Fruit fly (Drosophila melanogaster) whole organism, embryonic: Measurements from ENCODE around the gene sna.
A peak's percentile ranks its signal among the peaks of the same experiment; 100 is the strongest.

Experiments
- B-H1 ChIP-seq: fragments of 200-800 bp; sonication (Bioruptor generic); IDR thresholded peaks from 3 replicates; pipeline ENCODE4 v1.3.6; 2022; ENCODE audit warnings: missing biosample characterization, missing genetic modification characterization
- CG10959 ChIP-seq: fragments of 200-800 bp; sonication (Bioruptor generic); IDR thresholded peaks from 2 replicates; pipeline ENCODE4 v1.3.6; 2022; ENCODE audit warnings: missing biosample characterization, missing genetic modification characterization
- CG11560 ChIP-seq: fragments of 200-800 bp; sonication (Bioruptor generic); IDR thresholded peaks from 3 replicates; pipeline ENCODE4 v1.3.6; 2022; ENCODE audit warnings: missing biosample characterization, missing genetic modification characterization
- CG11695 ChIP-seq: fragments of 200-800 bp; sonication (Bioruptor generic); IDR thresholded peaks from 3 replicates; pipeline ENCODE4 v1.3.6; 2022; ENCODE audit warnings: missing biosample characterization, missing genetic modification characterization
- CG11723 ChIP-seq: fragments of 200-800 bp; sonication (Bioruptor generic); optimal IDR thresholded peaks from 2 replicates; lab custom pipeline; 2017; ENCODE audit warnings: missing biosample characterization, mild to moderate bottlenecking, missing genetic modification characterization
- CG15011 ChIP-seq: fragments of 200-800 bp; sonication (Bioruptor generic); optimal IDR thresholded peaks from 3 replicates; lab custom pipeline; 2018; ENCODE audit warnings: missing biosample characterization, mild to moderate bottlenecking, missing genetic modification characterization
- CG17568 ChIP-seq: fragments of 200-800 bp; sonication (Bioruptor generic); optimal IDR thresholded peaks from 2 replicates; lab custom pipeline; 2018; ENCODE audit warnings: missing biosample characterization, mild to moderate bottlenecking, missing genetic modification characterization, moderate library complexity
- CG17829 ChIP-seq: fragments of 200-800 bp; optimal IDR thresholded peaks from 2 replicates; lab custom pipeline; 2019; ENCODE audit warnings: missing biosample characterization, mild to moderate bottlenecking, missing genetic modification characterization, moderate library complexity
- CG2129 ChIP-seq: fragments of 200-800 bp; sonication (Bioruptor generic); IDR thresholded peaks from 2 replicates; pipeline ENCODE4 v1.3.6; 2022; ENCODE audit warnings: missing biosample characterization, missing genetic modification characterization; ENCODE audit not compliant: partially characterized antibody
- CG2712 ChIP-seq: fragments of 200-800 bp; optimal IDR thresholded peaks from 3 replicates; lab custom pipeline; 2019; ENCODE audit warnings: missing biosample characterization, mild to moderate bottlenecking, missing genetic modification characterization, moderate library complexity
- CG34376 ChIP-seq: fragments of 200-800 bp; sonication (Bioruptor generic); optimal IDR thresholded peaks from 2 replicates; lab custom pipeline; 2018; ENCODE audit warnings: missing biosample characterization, mild to moderate bottlenecking, missing genetic modification characterization
- CG43689 ChIP-seq: fragments of 200-800 bp; sonication (Bioruptor generic); IDR thresholded peaks from 2 replicates; pipeline ENCODE4 v1.3.6; 2022; ENCODE audit warnings: missing biosample characterization, missing genetic modification characterization
- CG4820 ChIP-seq: fragments of 200-800 bp; sonication (Bioruptor generic); optimal IDR thresholded peaks from 3 replicates; lab custom pipeline; 2016; ENCODE audit warnings: missing biosample characterization, missing genetic modification characterization
- CG6654 ChIP-seq: fragments of 200-800 bp; sonication (Bioruptor generic); optimal IDR thresholded peaks from 2 replicates; lab custom pipeline; 2017; ENCODE audit warnings: missing biosample characterization, mild to moderate bottlenecking, missing genetic modification characterization
- CG6683 ChIP-seq: fragments of 200-800 bp; sonication (Bioruptor generic); optimal IDR thresholded peaks from 2 replicates; lab custom pipeline; 2017; ENCODE audit warnings: missing biosample characterization, mild to moderate bottlenecking, missing genetic modification characterization, missing genetic modification reagents
- Camta ChIP-seq: fragments of 200-800 bp; sonication (Bioruptor generic); optimal IDR thresholded peaks from 2 replicates; lab custom pipeline; 2016; ENCODE audit warnings: missing biosample characterization, missing genetic modification characterization
- CkIIα-i1 ChIP-seq: fragments of 200-800 bp; sonication (Bioruptor generic); IDR thresholded peaks from 2 replicates; pipeline ENCODE4 v1.3.6; 2022; ENCODE audit warnings: missing biosample characterization, missing genetic modification characterization
- Doc2 ChIP-seq: fragments of 200-800 bp; sonication (Bioruptor generic); IDR thresholded peaks from 2 replicates; pipeline ENCODE4 v1.3.6; 2022; ENCODE audit warnings: missing biosample characterization, missing genetic modification characterization
- Doc3 ChIP-seq: fragments of 200-800 bp; sonication (Bioruptor generic); IDR thresholded peaks from 3 replicates; pipeline ENCODE4 v1.3.6; 2022; ENCODE audit warnings: missing biosample characterization, missing genetic modification characterization; ENCODE audit not compliant: partially characterized antibody
- E2f1 ChIP-seq: fragments of 200-800 bp; sonication (Bioruptor generic); IDR thresholded peaks from 2 replicates; pipeline ENCODE4 v1.3.6; 2022; ENCODE audit warnings: missing biosample characterization, missing genetic modification characterization
- GATAe ChIP-seq: fragments of 200-800 bp; sonication (Bioruptor generic); conservative IDR thresholded peaks from 2 replicates; pipeline ENCODE4 v1.3.6; 2022; ENCODE audit warnings: missing biosample characterization, missing genetic modification characterization
- HLH4C ChIP-seq: fragments of 200-800 bp; sonication (Bioruptor generic); IDR thresholded peaks from 3 replicates; pipeline ENCODE4 v1.3.6; 2022; ENCODE audit warnings: missing biosample characterization, missing genetic modification characterization; ENCODE audit not compliant: partially characterized antibody
- Nf-YA ChIP-seq: fragments of 200-800 bp; sonication (Bioruptor generic); IDR thresholded peaks from 2 replicates; pipeline ENCODE4 v1.3.6; 2022; ENCODE audit warnings: missing biosample characterization, missing genetic modification characterization
- NfI ChIP-seq: fragments of 200-800 bp; sonication (Bioruptor generic); optimal IDR thresholded peaks from 3 replicates; lab custom pipeline; 2018; ENCODE audit warnings: missing biosample characterization, mild to moderate bottlenecking, missing genetic modification characterization, moderate library complexity
- Optix ChIP-seq: fragments of 200-800 bp; sonication (Bioruptor generic); IDR thresholded peaks from 3 replicates; pipeline ENCODE4 v1.3.6; 2022; ENCODE audit warnings: missing biosample characterization, missing genetic modification characterization
- Ptx1 ChIP-seq: fragments of 200-800 bp; sonication (Bioruptor generic); IDR thresholded peaks from 2 replicates; pipeline ENCODE4 v1.3.6; 2022; ENCODE audit warnings: missing biosample characterization, missing genetic modification characterization
- Ravus ChIP-seq: fragments of 200-800 bp; sonication (Bioruptor generic); IDR thresholded peaks from 2 replicates; pipeline ENCODE4 v1.3.6; 2022; ENCODE audit warnings: missing biosample characterization, missing genetic modification characterization
- Rx ChIP-seq: fragments of 200-800 bp; sonication (Bioruptor generic); IDR thresholded peaks from 2 replicates; pipeline ENCODE4 v1.3.6; 2022; ENCODE audit warnings: missing biosample characterization, missing genetic modification characterization
- Scr ChIP-seq: fragments of 200-800 bp; sonication (Bioruptor generic); IDR thresholded peaks from 2 replicates; pipeline ENCODE4 v1.3.6; 2022; ENCODE audit warnings: missing biosample characterization, missing genetic modification characterization; ENCODE audit not compliant: partially characterized antibody
- Side ChIP-seq: fragments of 200-800 bp; sonication (Bioruptor generic); optimal IDR thresholded peaks from 2 replicates; lab custom pipeline; 2016; ENCODE audit warnings: missing biosample characterization, missing genetic modification characterization
- Six4 ChIP-seq: fragments of 200-800 bp; sonication (Bioruptor generic); optimal IDR thresholded peaks from 2 replicates; lab custom pipeline; 2016; ENCODE audit warnings: missing biosample characterization, missing genetic modification characterization
- Stat92E ChIP-seq, 3 experiments: fragments of >200 bp in 2 of 3; fragments of 200-800 bp in 1 of 3; sonication (Bioruptor generic) in 1 of 3; optimal IDR thresholded peaks; 2 replicates each; lab custom pipeline; 2017 to 2019; ENCODE audit warnings: missing biosample characterization in 3 of 3, missing genetic modification characterization in 3 of 3, mild to moderate bottlenecking in 1 of 3, moderate library complexity in 1 of 3
- Trl ChIP-seq, 3 experiments: fragments of >200 bp in 2 of 3; fragments of 200-800 bp in 1 of 3; sonication (Bioruptor generic) in 1 of 3; optimal IDR thresholded peaks; 2 replicates in 1 of 3; 3 replicates in 2 of 3; lab custom pipeline; 2016 to 2017; ENCODE audit warnings: missing biosample characterization in 1 of 3, missing genetic modification characterization in 1 of 3
- Usf ChIP-seq: fragments of 200-800 bp; sonication (Bioruptor generic); optimal IDR thresholded peaks from 2 replicates; lab custom pipeline; 2017; ENCODE audit warnings: missing genotype, missing biosample characterization, missing genetic modification characterization
- YL-1 ChIP-seq: fragments of 200-800 bp; sonication (Bioruptor generic); optimal IDR thresholded peaks from 3 replicates; lab custom pipeline; 2017; ENCODE audit warnings: missing biosample characterization, mild to moderate bottlenecking, missing genetic modification characterization
- ato ChIP-seq: fragments of 200-800 bp; sonication (Bioruptor generic); IDR thresholded peaks from 2 replicates; pipeline ENCODE4 v1.3.6; 2022; ENCODE audit warnings: missing biosample characterization, missing genetic modification characterization; ENCODE audit not compliant: partially characterized antibody
- cad ChIP-seq: fragments of >200 bp; optimal IDR thresholded peaks from 2 replicates; lab custom pipeline; 2017; ENCODE audit warnings: missing biosample characterization, missing genetic modification characterization
- ci ChIP-seq: fragments of 200-800 bp; sonication (Bioruptor generic); IDR thresholded peaks from 3 replicates; pipeline ENCODE4 v1.3.6; 2022; ENCODE audit warnings: missing biosample characterization, missing genetic modification characterization
- esg ChIP-seq: fragments of 200-800 bp; sonication (Bioruptor generic); conservative IDR thresholded peaks from 2 replicates; pipeline ENCODE4 v1.3.6; 2022; ENCODE audit warnings: missing biosample characterization, missing genetic modification characterization
- fd3F ChIP-seq: fragments of 200-800 bp; sonication (Bioruptor generic); optimal IDR thresholded peaks from 2 replicates; lab custom pipeline; 2018; ENCODE audit warnings: missing biosample characterization, mild to moderate bottlenecking, missing genetic modification characterization, moderate library complexity
- her ChIP-seq: fragments of 200-800 bp; sonication (Bioruptor generic); optimal IDR thresholded peaks from 2 replicates; lab custom pipeline; 2016; ENCODE audit warnings: missing biosample characterization, missing genetic modification characterization
- jing ChIP-seq: fragments of 200-800 bp; sonication (Bioruptor generic); optimal IDR thresholded peaks from 2 replicates; lab custom pipeline; 2018; ENCODE audit warnings: missing biosample characterization, mild to moderate bottlenecking, missing genetic modification characterization
- jumu ChIP-seq: fragments of 200-800 bp; sonication (Bioruptor generic); optimal IDR thresholded peaks from 3 replicates; lab custom pipeline; 2016; ENCODE audit warnings: missing biosample characterization, missing genetic modification characterization
- kay ChIP-seq: fragments of 200-800 bp; sonication (Bioruptor generic); optimal IDR thresholded peaks from 2 replicates; lab custom pipeline; 2016; ENCODE audit warnings: missing biosample characterization, missing genetic modification characterization
- lmd ChIP-seq: fragments of 200-800 bp; sonication (Bioruptor generic); IDR thresholded peaks from 2 replicates; pipeline ENCODE4 v1.3.6; 2022; ENCODE audit warnings: missing biosample characterization, missing genetic modification characterization
- pho ChIP-seq: fragments of 200-800 bp; sonication (Bioruptor generic); optimal IDR thresholded peaks from 2 replicates; lab custom pipeline; 2016; ENCODE audit warnings: missing biosample characterization, missing genetic modification characterization
- psq ChIP-seq: fragments of 200-800 bp; sonication (Bioruptor generic); optimal IDR thresholded peaks from 2 replicates; lab custom pipeline; 2017; ENCODE audit warnings: missing biosample characterization, missing genetic modification characterization
- rib ChIP-seq: fragments of 200-800 bp; sonication (Bioruptor generic); IDR thresholded peaks from 2 replicates; pipeline ENCODE4 v1.3.6; 2022; ENCODE audit warnings: missing biosample characterization, missing genetic modification characterization
- sd ChIP-seq: fragments of 200-800 bp; sonication (Bioruptor generic); optimal IDR thresholded peaks from 3 replicates; lab custom pipeline; 2018; ENCODE audit warnings: missing biosample characterization, mild to moderate bottlenecking, missing genetic modification characterization, moderate library complexity
- seq ChIP-seq: fragments of 200-800 bp; sonication (Bioruptor generic); IDR thresholded peaks from 2 replicates; pipeline ENCODE4 v1.3.6; 2022; ENCODE audit warnings: missing biosample characterization, missing genetic modification characterization
- tgo ChIP-seq: fragments of 200-800 bp; sonication (Bioruptor generic); IDR thresholded peaks from 3 replicates; pipeline ENCODE4 v1.3.6; 2022; ENCODE audit warnings: missing biosample characterization, missing genetic modification characterization

sna gene

DNA sequence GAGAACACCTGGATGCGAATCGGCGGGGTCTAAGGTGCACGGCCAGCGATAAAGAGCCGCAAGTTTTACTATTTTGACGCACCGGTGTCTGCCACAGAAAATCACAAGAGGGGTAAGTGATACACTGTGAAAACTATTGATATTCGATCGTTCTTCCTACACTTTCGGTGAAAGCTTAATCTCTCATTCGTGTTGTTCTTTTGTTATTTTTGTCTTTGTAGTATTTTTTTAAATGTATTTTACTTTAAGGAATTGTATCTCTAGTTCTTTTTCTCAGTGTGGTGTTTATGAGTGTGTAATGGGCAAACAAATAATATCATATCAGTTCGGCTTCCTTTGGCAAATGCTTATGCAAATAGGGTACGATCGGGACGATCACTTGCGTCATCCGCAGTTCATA, 45.8 kb downstream of the sna start (continued):
- TF ChIP-seq Stat92E (GFP tag; optimal IDR thresholded peaks at IDR 0.05; lab: Kevin White, UChicago), result no peak
- no peak for TF ChIP-seq CG34376 (GFP tag; lab: Kevin White, UChicago)
- no peak for TF ChIP-seq Doc3 (GFP tag; lab: Robert Waterston, UW)
- TF ChIP-seq CG43689 (GFP tag; lab: Robert Waterston, UW), result no peak
- no peak for TF ChIP-seq psq
- no peak for TF ChIP-seq pho
- TF ChIP-seq ci, result peak; percentile 50; the same call in 2 of the 3 replicates
- TF ChIP-seq Usf (GFP tag; lab: Kevin White, UChicago), result no peak
- TF ChIP-seq sd (tag; lab: Kevin White, UChicago), result no peak
- TF ChIP-seq kay (GFP tag; lab: Kevin White, UChicago), result no peak
- TF ChIP-seq CG17829 (tag; lab: Kevin White, UChicago), result peak; percentile 48
- no peak for TF ChIP-seq GATAe (GFP tag; lab: Robert Waterston, UW)
- no peak for TF ChIP-seq Trl (optimal IDR thresholded peaks at IDR 0.05; lab: Kevin White, UChicago)
- peak; percentile 43 for TF ChIP-seq Trl (GFP tag; optimal IDR thresholded peaks at IDR 0.05; lab: Kevin White, UChicago)
- no peak for TF ChIP-seq NfI
- TF ChIP-seq Doc2 (GFP tag; lab: Robert Waterston, UW), result no peak
- TF ChIP-seq cad (GFP tag; lab: Kevin White, UChicago), result no peak
- no peak for TF ChIP-seq CG17568 (GFP tag; lab: Kevin White, UChicago)
- no peak for TF ChIP-seq Optix
- peak; percentile 62 for TF ChIP-seq CG2712 (tag; lab: Kevin White, UChicago)
- TF ChIP-seq CG6654 (GFP tag; lab: Kevin White, UChicago), result no peak
- TF ChIP-seq ato, result no peak
- TF ChIP-seq Camta (GFP tag; lab: Kevin White, UChicago), result peak; percentile 26
- TF ChIP-seq CkIIα-i1, result no peak
- TF ChIP-seq Side (GFP tag; lab: Kevin White, UChicago), result peak; percentile 12
- no peak for TF ChIP-seq Rx (GFP tag; lab: Robert Waterston, UW)
- peak; percentile 48 for TF ChIP-seq CG4820 (GFP tag; lab: Kevin White, UChicago)
- no peak for TF ChIP-seq CG6683
- no peak for TF ChIP-seq CG11695 (GFP tag; lab: Robert Waterston, UW)
- no peak for TF ChIP-seq rib (GFP tag; lab: Robert Waterston, UW)
- TF ChIP-seq E2f1 (GFP tag; lab: Robert Waterston, UW), result peak; percentile 28; the same call in 1 of the 2 replicates
- no peak for TF ChIP-seq fd3F
- TF ChIP-seq Six4 (GFP tag; lab: Kevin White, UChicago), result peak; percentile 23
- TF ChIP-seq CG11723 (GFP tag; lab: Kevin White, UChicago), result no peak
- no peak for TF ChIP-seq CG2129 (GFP tag; lab: Robert Waterston, UW)
- no peak for TF ChIP-seq HLH4C (GFP tag; lab: Robert Waterston, UW)
- no peak for TF ChIP-seq her
- no peak for TF ChIP-seq B-H1 (GFP tag; lab: Robert Waterston, UW)
- TF ChIP-seq jumu, result peak; percentile 10
- TF ChIP-seq Ravus (GFP tag; lab: Robert Waterston, UW), result no peak
- TF ChIP-seq CG11560 (tag; lab: Robert Waterston, UW), result no peak
- TF ChIP-seq esg, result 0 out of 2 replicates have a peak, but pooled peaks have one; percentile 21
- no peak for TF ChIP-seq seq (GFP tag; lab: Robert Waterston, UW)
- no peak for TF ChIP-seq YL-1 (GFP tag; lab: Kevin White, UChicago)
- peak; percentile 29; the same call in 1 of the 2 replicates for TF ChIP-seq CG10959 (GFP tag; lab: Robert Waterston, UW)
- TF ChIP-seq CG15011 (GFP tag; lab: Kevin White, UChicago), result no peak
- TF ChIP-seq Scr (GFP tag; lab: Robert Waterston, UW), result no peak
- TF ChIP-seq tgo (GFP tag; lab: Robert Waterston, UW), result no peak
- no peak for TF ChIP-seq Nf-YA
- 0 out of 2 replicates have a peak, but pooled peaks have one; percentile 32 for TF ChIP-seq Ptx1 (GFP tag; lab: Robert Waterston, UW)
- peak; percentile 26; the same call in 1 of the 2 replicates for TF ChIP-seq lmd (GFP tag; lab: Robert Waterston, UW)
- no peak for TF ChIP-seq jing (GFP tag; lab: Kevin White, UChicago)
